Worm (Caenorhabditis elegans) whole organism, L4 larva: ENCODE measurements around the gene fbxb-114.
"Not testable (repeated sequence)": the region's sequence is repeated elsewhere in the genome, so short reads cannot be mapped to it uniquely, and the experiment has no call there.

Source experiments
- ZK546.5 ChIP-seq, 2 experiments: sonication (generic microtip); optimal IDR thresholded peaks; 2 replicates each; lab custom pipeline; 2017; ENCODE audit warnings: missing biosample characterization in 2 of 2, missing genetic modification characterization in 2 of 2
- nhr-237 ChIP-seq: sonication (generic microtip); optimal IDR thresholded peaks from 2 replicates; lab custom pipeline; 2017; ENCODE audit warnings: missing biosample characterization, missing genetic modification characterization
- nhr-76 ChIP-seq: fragments of 150-350 bp; optimal IDR thresholded peaks from 2 replicates; lab custom pipeline; 2014; ENCODE audit warnings: missing biosample characterization, missing genetic modification characterization
- rbr-2 ChIP-seq: sonication (generic microtip); optimal IDR thresholded peaks from 2 replicates; lab custom pipeline; 2016; ENCODE audit warnings: missing genotype, missing genetic modification characterization, missing compliant biosample characterization
- tra-1 ChIP-seq: fragments of 200-800 bp; sonication (Bioruptor generic); IDR thresholded peaks from 2 replicates; pipeline ENCODE4 v1.3.6; 2022; ENCODE audit warnings: missing genetic modification reagents, missing genetic modification characterization, missing compliant biosample characterization
- zag-1 ChIP-seq: fragments of 150-350 bp; optimal IDR thresholded peaks from 2 replicates; lab custom pipeline; 2014; ENCODE audit warnings: missing biosample characterization, missing genetic modification characterization

DNA sequence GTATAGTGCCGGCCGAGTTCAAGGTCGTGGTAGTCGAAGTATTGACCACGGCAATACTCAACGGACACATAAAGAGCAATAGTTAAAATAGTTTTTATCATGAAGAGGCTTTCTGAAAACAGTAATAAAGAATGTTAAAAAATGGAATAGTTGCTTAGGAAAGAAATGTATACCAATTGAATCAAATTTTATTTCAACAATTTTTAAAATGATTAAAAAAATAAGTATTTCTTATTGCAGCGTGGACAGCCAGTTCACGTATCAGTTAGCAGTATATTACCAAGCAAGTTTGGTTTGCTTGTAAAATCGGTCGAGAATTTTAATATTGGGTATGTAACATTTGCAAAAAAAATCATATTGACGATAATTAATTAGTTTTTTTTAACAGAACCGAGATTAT, 8.0 kb upstream of the fbxb-114 start, which contains the start of gene F39F10.5:
- TF ChIP-seq nhr-76 (tag; lab: Kevin White, UChicago); ZK546.5 (tag; optimal IDR thresholded peaks at IDR 0.05; lab: Kevin White, UChicago); zag-1 (tag; lab: Kevin White, UChicago); nhr-237 (tag; lab: Kevin White, UChicago); rbr-2 (tag; lab: Kevin White, UChicago); tra-1: not testable (repeated sequence)
